Fruit fly (Drosophila melanogaster): ENCODE data around the gene CG10375.

CG10375 gene

dm6 chr3R:23752728-23753127 lies 14.8 kb upstream of the CG10375 start, which contains the start of the genes RanBP3 and Rpt5:
Gene RanBP3, minus strand, starts transcription at chr3R:23752834.
Gene Rpt5, plus strand, starts transcription at chr3R:23752876.
- TF ChIP-seq gl (tag; optimal IDR thresholded peaks at IDR 0.05), result no peak
- peak; percentile 39 for TF ChIP-seq CG15710 (tag; optimal IDR thresholded peaks at IDR 0.05)
- TF ChIP-seq CG12605 (GFP tag; IDR thresholded peaks at IDR 0.05), result no peak
- TF ChIP-seq Pif1B (GFP tag; optimal IDR thresholded peaks at IDR 0.05), result no peak
- peak; percentile 6 for TF ChIP-seq EcR (GFP tag; optimal IDR thresholded peaks at IDR 0.05)
- no peak for TF ChIP-seq CG34367 (tag; optimal IDR thresholded peaks at IDR 0.05)
- TF ChIP-seq Pif1A (GFP tag; optimal IDR thresholded peaks at IDR 0.05), result no peak
- TF ChIP-seq Ets98B (GFP tag; IDR thresholded peaks at IDR 0.05), result peak; percentile 58
- no peak for TF ChIP-seq rn (GFP tag; IDR thresholded peaks at IDR 0.05)
- peak; percentile 6 for TF ChIP-seq CG17806 (tag; optimal IDR thresholded peaks at IDR 0.05)
- no peak for TF ChIP-seq D1 (tag; optimal IDR thresholded peaks at IDR 0.05)
- TF ChIP-seq CG14655 (GFP tag; optimal IDR thresholded peaks at IDR 0.05), result no peak
- no peak for TF ChIP-seq CG9948 (tag; optimal IDR thresholded peaks at IDR 0.05)
- TF ChIP-seq Snoo (tag; optimal IDR thresholded peaks at IDR 0.05), result peak; percentile 40
- peak; percentile 28; the same call in 1 of the 3 replicates for TF ChIP-seq fd96Ca (GFP tag; IDR thresholded peaks at IDR 0.05)
- TF ChIP-seq CG10348 (GFP tag; IDR thresholded peaks at IDR 0.05), result no peak
- no peak for TF ChIP-seq CG13204 (GFP tag; optimal IDR thresholded peaks at IDR 0.05)
- peak; percentile 29; the same call in 1 of the 3 replicates for TF ChIP-seq CG4496 (GFP tag; IDR thresholded peaks at IDR 0.05)
- TF ChIP-seq CG32121 (GFP tag; IDR thresholded peaks at IDR 0.05), result peak; percentile 20; the same call in 1 of the 2 replicates
- TF ChIP-seq CG8301 (tag; optimal IDR thresholded peaks at IDR 0.05), result no peak
- no peak for TF ChIP-seq CG8159 (tag; optimal IDR thresholded peaks at IDR 0.05)

dm6 chr3R:23757912-23758607 lies 9.5 kb upstream of the CG10375 start, which contains the start of the genes PTPMT1 and Hrd3:
Gene PTPMT1, plus strand, starts transcription at chr3R:23758339.
Gene Hrd3, minus strand, starts transcription at chr3R:23758557.
- TF ChIP-seq fd96Ca (GFP tag; IDR thresholded peaks at IDR 0.05), result peak; percentile 94
- TF ChIP-seq rn (GFP tag; IDR thresholded peaks at IDR 0.05), result peak; percentile 92
- TF ChIP-seq CG4496 (GFP tag; IDR thresholded peaks at IDR 0.05), result peak; percentile 97
- peak; percentile 95 for TF ChIP-seq CG32121 (GFP tag; IDR thresholded peaks at IDR 0.05)
- peak; percentile 95 for TF ChIP-seq CG13204 (GFP tag; optimal IDR thresholded peaks at IDR 0.05)
- no peak for TF ChIP-seq D1 (tag; optimal IDR thresholded peaks at IDR 0.05)
- TF ChIP-seq CG17806 (tag; optimal IDR thresholded peaks at IDR 0.05), result peak; percentile 97
- peak; percentile 93 for TF ChIP-seq CG10348 (GFP tag; IDR thresholded peaks at IDR 0.05)
- TF ChIP-seq CG8301 (tag; optimal IDR thresholded peaks at IDR 0.05), result peak; percentile 98
- peak; percentile 99 for TF ChIP-seq Pif1A (GFP tag; optimal IDR thresholded peaks at IDR 0.05)
- TF ChIP-seq EcR (GFP tag; optimal IDR thresholded peaks at IDR 0.05), result peak; percentile 47
- peak; percentile 99 for TF ChIP-seq CG15710 (tag; optimal IDR thresholded peaks at IDR 0.05)
- TF ChIP-seq Snoo (tag; optimal IDR thresholded peaks at IDR 0.05), result peak; percentile 98
- TF ChIP-seq CG12605 (GFP tag; IDR thresholded peaks at IDR 0.05), result peak; percentile 88
- TF ChIP-seq Pif1B (GFP tag; optimal IDR thresholded peaks at IDR 0.05), result peak; percentile 99
- peak; percentile 99 for TF ChIP-seq CG8159 (tag; optimal IDR thresholded peaks at IDR 0.05)
- peak; percentile 99 for TF ChIP-seq CG9948 (tag; optimal IDR thresholded peaks at IDR 0.05)
- peak; percentile 97 for TF ChIP-seq CG34367 (tag; optimal IDR thresholded peaks at IDR 0.05)
- peak; percentile 100 for TF ChIP-seq CG14655 (GFP tag; optimal IDR thresholded peaks at IDR 0.05)
- peak; percentile 91 for TF ChIP-seq gl (tag; optimal IDR thresholded peaks at IDR 0.05)
- TF ChIP-seq Ets98B (GFP tag; IDR thresholded peaks at IDR 0.05), result peak; percentile 91

- TF ChIP-seq rn (GFP tag; IDR thresholded peaks at IDR 0.05) (no peak), CG32121 (GFP tag; IDR thresholded peaks at IDR 0.05) (no peak; the same call in 1 of the 2 replicates), CG10348 (GFP tag; IDR thresholded peaks at IDR 0.05) (no peak), EcR (GFP tag; optimal IDR thresholded peaks at IDR 0.05) (no peak), Snoo (tag; optimal IDR thresholded peaks at IDR 0.05) (peak; percentile 32)
Observed at dm6 chr3R:23760219-23761018, 7.1 kb upstream of the CG10375 start, which contains the start of gene SdhD. Gene SdhD, minus strand, starts transcription at chr3R:23760600.

dm6 chr3R:23763015-23763414 lies 4.5 kb upstream of the CG10375 start, which contains the start of gene udt:
Gene udt, minus strand, starts transcription at chr3R:23763263.
- no peak for TF ChIP-seq fd96Ca (GFP tag; IDR thresholded peaks at IDR 0.05)

dm6 chr3R:23763622-23764273 lies 3.8 kb upstream of the CG10375 start, which contains the start of gene Lsd-1:
Gene Lsd-1, plus strand, starts transcription at chr3R:23763857.
- TF ChIP-seq fd96Ca (GFP tag; IDR thresholded peaks at IDR 0.05), result no peak
- TF ChIP-seq CG12605 (GFP tag; IDR thresholded peaks at IDR 0.05), result no peak; the same call in 1 of the 2 replicates
- TF ChIP-seq CG10348 (GFP tag; IDR thresholded peaks at IDR 0.05), result no peak
- peak; percentile 62 for TF ChIP-seq CG15710 (tag; optimal IDR thresholded peaks at IDR 0.05)
- no peak for TF ChIP-seq rn (GFP tag; IDR thresholded peaks at IDR 0.05)
- peak; percentile 36; the same call in 1 of the 3 replicates for TF ChIP-seq CG4496 (GFP tag; IDR thresholded peaks at IDR 0.05)
- TF ChIP-seq CG14655 (GFP tag; optimal IDR thresholded peaks at IDR 0.05), result no peak
- peak; percentile 5 for TF ChIP-seq Pif1B (GFP tag; optimal IDR thresholded peaks at IDR 0.05)
- peak; percentile 41 for TF ChIP-seq CG8301 (tag; optimal IDR thresholded peaks at IDR 0.05)
- TF ChIP-seq Snoo (tag; optimal IDR thresholded peaks at IDR 0.05), result peak; percentile 21
- peak; percentile 75 for TF ChIP-seq CG8159 (tag; optimal IDR thresholded peaks at IDR 0.05)
- TF ChIP-seq CG9948 (tag; optimal IDR thresholded peaks at IDR 0.05), result peak; percentile 33
- TF ChIP-seq Ets98B (GFP tag; IDR thresholded peaks at IDR 0.05), result peak; percentile 22; the same call in 1 of the 2 replicates
- TF ChIP-seq gl (tag; optimal IDR thresholded peaks at IDR 0.05), result peak; percentile 71
- TF ChIP-seq CG34367 (tag; optimal IDR thresholded peaks at IDR 0.05), result peak; percentile 43
- peak; percentile 28 for TF ChIP-seq CG13204 (GFP tag; optimal IDR thresholded peaks at IDR 0.05)
- peak; percentile 80 for TF ChIP-seq EcR (GFP tag; optimal IDR thresholded peaks at IDR 0.05)
- peak; percentile 50 for TF ChIP-seq CG32121 (GFP tag; IDR thresholded peaks at IDR 0.05)
- TF ChIP-seq Pif1A (GFP tag; optimal IDR thresholded peaks at IDR 0.05), result peak; percentile 20
- peak; percentile 47 for TF ChIP-seq CG17806 (tag; optimal IDR thresholded peaks at IDR 0.05)
- TF ChIP-seq D1 (tag; optimal IDR thresholded peaks at IDR 0.05), result no peak
